Worm (Caenorhabditis elegans) whole organism, midembryonic: Measurements from ENCODE around the gene lgc-48.

Source experiments
- T22C8.4 ChIP-seq: fragments of 200-800 bp; sonication (Bioruptor generic); IDR thresholded peaks from 2 replicates; pipeline ENCODE4 v1.3.6; 2022; ENCODE audit warnings: missing genetic modification characterization, missing compliant biosample characterization
- cog-1 ChIP-seq: sonication (generic microtip); optimal IDR thresholded peaks from 2 replicates; lab custom pipeline; 2016; ENCODE audit warnings: missing genetic modification characterization, missing compliant biosample characterization
- flt-1 ChIP-seq: fragments of 200-800 bp; sonication (Bioruptor generic); IDR thresholded peaks from 2 replicates; pipeline ENCODE4 v1.3.6; 2022; ENCODE audit warnings: missing genetic modification characterization, missing compliant biosample characterization
- klf-2 ChIP-seq: fragments of 200-800 bp; sonication (Bioruptor generic); conservative IDR thresholded peaks from 2 replicates; pipeline ENCODE4 v1.3.6; 2022; ENCODE audit warnings: missing genetic modification reagents, missing genetic modification characterization, missing compliant biosample characterization
- med-1 ChIP-seq: sonication (generic microtip); optimal IDR thresholded peaks from 2 replicates; lab custom pipeline; 2017; ENCODE audit warnings: missing genetic modification characterization, mild to moderate bottlenecking, missing compliant biosample characterization, antibody characterized with exemption, missing genetic modification reagents; ENCODE audit not compliant: insufficient read depth
- ref-1 ChIP-seq: fragments of 200-800 bp; sonication (Bioruptor generic); conservative IDR thresholded peaks from 2 replicates; pipeline ENCODE4 v1.3.6; 2022; ENCODE audit warnings: missing genetic modification reagents, missing genetic modification characterization, missing compliant biosample characterization
- tab-1 ChIP-seq: fragments of 200-800 bp; sonication (Bioruptor generic); IDR thresholded peaks from 2 replicates; pipeline ENCODE4 v1.3.6; 2022; ENCODE audit warnings: missing genetic modification characterization, missing compliant biosample characterization
- ztf-23 ChIP-seq: fragments of 200-800 bp; sonication (Bioruptor generic); IDR thresholded peaks from 2 replicates; pipeline ENCODE4 v1.3.6; 2022; ENCODE audit warnings: missing genetic modification reagents, missing genetic modification characterization, missing compliant biosample characterization
- ztf-29 ChIP-seq: fragments of 200-800 bp; sonication (Bioruptor generic); IDR thresholded peaks from 2 replicates; pipeline ENCODE4 v1.3.6; 2022; ENCODE audit warnings: missing genetic modification reagents, missing genetic modification characterization, missing compliant biosample characterization

Gene lgc-48

DNA sequence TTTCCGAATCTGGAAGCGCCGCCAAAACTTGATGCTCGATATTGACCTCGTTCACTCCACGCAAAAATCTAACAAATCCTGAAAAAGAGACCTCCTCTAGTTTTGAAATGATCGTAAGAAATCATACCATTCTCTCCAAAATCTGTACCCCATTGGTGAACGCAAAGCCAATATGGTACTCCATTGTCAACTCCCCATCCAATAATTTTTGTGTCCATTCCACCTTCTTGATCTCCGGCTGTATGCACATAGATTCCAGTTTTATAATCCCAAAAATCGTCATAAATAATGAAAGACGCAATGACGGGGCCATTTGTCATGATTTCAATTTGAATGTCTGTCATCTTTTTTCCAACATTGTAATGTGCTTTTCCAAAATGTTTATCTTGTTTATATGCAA lies 16.2 kb downstream of the lgc-48 start:
- TF ChIP-seq med-1 (no peak), klf-2 (GFP tag; lab: Robert Waterston, UW) (no peak), tab-1 (no peak), cog-1 (no peak), ztf-29 (no peak), ref-1 (GFP tag; lab: Robert Waterston, UW) (no peak), ztf-23 (GFP tag; lab: Robert Waterston, UW) (no peak), T22C8.4 (GFP tag; lab: Robert Waterston, UW) (no peak), flt-1 (GFP tag; lab: Robert Waterston, UW) (no peak)

DNA sequence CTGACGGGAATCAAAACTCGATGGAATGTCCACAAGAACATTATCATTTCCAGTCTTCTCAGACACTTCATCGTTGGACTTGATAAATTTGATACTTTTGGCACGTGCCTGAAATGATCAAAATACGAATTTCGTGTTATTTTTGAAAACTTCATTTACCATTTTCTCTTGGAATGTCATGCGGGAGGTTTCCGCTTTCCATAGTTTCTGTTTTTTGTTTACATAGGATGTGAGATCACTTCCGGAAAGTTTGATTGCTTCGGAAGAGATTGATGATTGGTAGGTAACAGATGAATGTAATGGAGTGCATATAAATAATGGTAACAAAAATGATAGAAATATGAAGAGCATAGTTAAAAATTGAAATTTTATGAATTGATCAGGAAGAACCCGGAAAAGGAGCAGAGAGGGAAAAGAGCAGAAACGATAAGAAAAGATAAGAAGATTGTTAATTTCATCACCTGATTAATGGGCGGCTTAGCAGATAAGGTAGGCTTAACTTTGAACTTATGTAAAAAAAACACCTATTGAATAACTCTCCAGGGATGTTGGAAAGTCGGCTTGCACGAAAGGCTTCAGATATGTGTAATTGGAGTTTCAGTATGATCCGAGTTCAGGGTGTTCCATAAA lies 17.7 kb downstream of the lgc-48 start, which contains the start of gene F32H5.1:
Gene F32H5.1, minus strand, starts transcription at position 386 of the 630 bp plus-strand sequence.
- TF ChIP-seq ref-1 (GFP tag; lab: Robert Waterston, UW): no peak
- TF ChIP-seq cog-1: no peak
- TF ChIP-seq med-1: no peak
- no peak for TF ChIP-seq klf-2 (GFP tag; lab: Robert Waterston, UW)
- TF ChIP-seq T22C8.4 (GFP tag; lab: Robert Waterston, UW): no peak
- TF ChIP-seq ztf-23 (GFP tag; lab: Robert Waterston, UW): no peak
- TF ChIP-seq tab-1: no peak
- TF ChIP-seq ztf-29: no peak
- no peak for TF ChIP-seq flt-1 (GFP tag; lab: Robert Waterston, UW)

DNA sequence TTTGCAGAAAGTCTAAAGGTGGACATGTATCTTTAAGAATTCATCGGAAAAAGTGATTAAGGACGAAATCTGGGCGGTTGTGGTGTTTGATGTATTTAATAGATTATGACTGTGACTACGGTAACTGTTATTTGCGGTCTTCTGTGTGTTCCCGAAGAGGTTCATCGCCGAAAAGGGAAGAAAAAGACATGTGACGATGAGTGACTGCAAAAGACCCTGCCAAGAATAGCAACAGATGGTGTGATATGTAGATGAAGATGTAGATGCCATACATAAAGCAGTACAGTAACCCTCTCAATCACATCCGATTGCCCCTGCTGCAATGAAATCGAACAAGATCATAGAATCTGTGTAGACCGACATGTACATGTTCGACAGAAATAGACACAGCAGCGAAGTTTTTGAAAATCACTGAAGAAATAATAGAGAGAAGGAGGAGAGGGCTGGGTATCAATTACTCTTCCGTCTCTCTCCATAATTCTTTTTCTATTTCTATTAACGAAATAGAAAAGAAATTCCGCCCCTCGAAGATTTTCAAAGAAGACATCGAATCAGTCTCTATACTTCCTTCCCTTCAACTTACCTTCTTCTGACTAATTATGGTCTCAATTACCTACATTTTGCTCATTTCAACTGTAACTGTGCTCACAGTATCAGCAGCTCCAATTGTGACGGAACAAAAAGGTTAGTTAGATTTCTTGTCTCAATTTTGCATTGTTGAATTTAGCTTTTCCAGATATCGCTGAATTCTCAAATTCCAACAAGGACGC lies 19.0 kb downstream of the lgc-48 start, which contains the start of gene F32H5.3:
Gene F32H5.3, plus strand, starts transcription at position 513 of the 770 bp plus-strand sequence.
- TF ChIP-seq med-1 (no peak), T22C8.4 (GFP tag; lab: Robert Waterston, UW) (no peak), flt-1 (GFP tag; lab: Robert Waterston, UW) (no peak), klf-2 (GFP tag; lab: Robert Waterston, UW) (no peak), ztf-29 (no peak), ref-1 (GFP tag; lab: Robert Waterston, UW) (no peak), tab-1 (no peak), ztf-23 (GFP tag; lab: Robert Waterston, UW) (no peak), cog-1 (no peak)

DNA sequence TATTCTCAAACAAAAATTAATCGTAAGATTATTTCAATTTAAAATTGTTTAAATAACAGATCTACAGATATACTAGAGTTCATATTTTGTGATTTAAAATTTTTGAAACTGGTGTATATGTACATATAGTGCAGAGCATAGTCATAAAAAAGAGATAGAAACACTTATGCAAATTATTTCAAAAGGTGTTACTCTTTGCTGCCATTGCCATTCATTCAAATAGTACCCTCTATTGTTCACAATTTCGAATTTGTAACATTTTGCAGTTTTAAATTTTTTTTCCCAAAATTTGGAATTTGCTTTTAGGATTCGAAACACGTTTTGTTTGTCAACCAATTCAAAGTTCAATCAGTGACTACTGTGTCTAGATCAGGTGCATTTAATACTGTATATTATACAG lies 20.2 kb downstream of the lgc-48 start, which contains the start of gene F32H5.4:
Gene F32H5.4, plus strand, starts transcription at position 301 of the 400 bp plus-strand sequence.
- TF ChIP-seq cog-1: no peak
- TF ChIP-seq tab-1: no peak
- TF ChIP-seq ref-1 (GFP tag; lab: Robert Waterston, UW): no peak
- TF ChIP-seq ztf-29: no peak
- TF ChIP-seq ztf-23 (GFP tag; lab: Robert Waterston, UW): no peak
- no peak for TF ChIP-seq T22C8.4 (GFP tag; lab: Robert Waterston, UW)
- no peak for TF ChIP-seq klf-2 (GFP tag; lab: Robert Waterston, UW)
- TF ChIP-seq med-1: no peak
- TF ChIP-seq flt-1 (GFP tag; lab: Robert Waterston, UW): no peak

DNA sequence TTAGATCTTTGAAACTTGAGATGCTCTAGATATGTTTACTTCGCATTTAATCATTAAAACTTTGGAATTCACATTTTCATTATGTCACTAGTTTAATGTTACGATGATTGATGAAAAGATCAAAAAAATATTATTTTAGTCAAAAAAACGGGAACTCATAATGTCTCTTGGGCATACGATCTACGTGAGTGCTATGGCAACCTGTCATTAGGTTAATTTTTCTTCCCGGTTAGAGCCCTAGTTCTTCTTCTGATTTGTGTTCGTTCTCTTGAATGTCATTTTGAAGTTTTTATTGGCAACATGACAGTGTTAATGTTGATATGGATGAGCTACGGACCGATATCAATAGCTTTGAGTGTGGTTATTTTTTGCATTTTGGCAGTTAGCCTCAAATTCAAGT lies 23.4 kb downstream of the lgc-48 start, which contains the start of gene srg-46:
Gene srg-46, plus strand, starts transcription at position 301 of the 400 bp plus-strand sequence.
- TF ChIP-seq klf-2 (GFP tag; lab: Robert Waterston, UW): no peak
- no peak for TF ChIP-seq ref-1 (GFP tag; lab: Robert Waterston, UW)
- TF ChIP-seq ztf-23 (GFP tag; lab: Robert Waterston, UW): no peak

DNA sequence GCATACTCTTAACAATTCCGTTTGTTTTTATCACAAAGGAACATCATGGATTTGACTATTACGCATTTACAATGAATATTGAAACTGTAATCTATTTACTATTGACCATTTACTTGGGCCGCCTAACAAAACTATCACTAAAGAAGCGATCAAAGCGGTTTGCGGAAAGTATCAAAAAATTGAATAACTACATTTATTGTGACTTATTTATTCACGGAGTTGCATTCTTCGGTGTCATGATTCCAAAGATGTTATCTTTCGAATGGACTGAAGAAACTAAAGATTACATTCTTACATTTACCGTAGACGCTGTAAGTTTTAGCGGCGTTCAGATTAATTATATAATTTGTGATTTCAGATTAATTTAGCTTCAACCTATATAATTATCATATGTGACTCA lies 24.2 kb downstream of the lgc-48 start:
- TF ChIP-seq ztf-29 (no peak), klf-2 (GFP tag; lab: Robert Waterston, UW) (no peak), flt-1 (GFP tag; lab: Robert Waterston, UW) (no peak), cog-1 (no peak), med-1 (no peak), ref-1 (GFP tag; lab: Robert Waterston, UW) (no peak), ztf-23 (GFP tag; lab: Robert Waterston, UW) (no peak), tab-1 (no peak), T22C8.4 (GFP tag; lab: Robert Waterston, UW) (no peak)

DNA sequence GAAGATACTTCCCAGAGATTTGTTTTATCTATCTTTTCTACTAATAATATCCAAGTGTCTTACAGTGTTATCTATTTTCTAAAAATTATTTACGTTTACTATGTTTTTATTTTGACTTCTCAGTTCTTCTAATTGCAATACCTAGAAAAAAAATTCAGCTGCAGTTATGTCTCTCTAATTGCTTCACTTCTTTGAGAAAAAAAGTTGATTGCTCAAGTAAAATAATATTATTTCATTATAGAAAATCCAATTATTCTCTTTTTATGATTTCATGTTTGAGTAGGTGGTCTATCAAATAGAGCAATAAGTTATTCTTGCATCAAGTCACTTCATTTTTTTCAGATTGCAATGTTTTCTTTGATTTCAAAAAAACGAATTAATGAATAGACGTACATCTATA lies 26.4 kb downstream of the lgc-48 start:
- TF ChIP-seq med-1: no peak
- TF ChIP-seq flt-1 (GFP tag; lab: Robert Waterston, UW): no peak
- no peak for TF ChIP-seq klf-2 (GFP tag; lab: Robert Waterston, UW)
- TF ChIP-seq tab-1: no peak
- no peak for TF ChIP-seq cog-1
- TF ChIP-seq ztf-29: no peak
- TF ChIP-seq ztf-23 (GFP tag; lab: Robert Waterston, UW): no peak
- TF ChIP-seq ref-1 (GFP tag; lab: Robert Waterston, UW): no peak
- TF ChIP-seq T22C8.4 (GFP tag; lab: Robert Waterston, UW): no peak

DNA sequence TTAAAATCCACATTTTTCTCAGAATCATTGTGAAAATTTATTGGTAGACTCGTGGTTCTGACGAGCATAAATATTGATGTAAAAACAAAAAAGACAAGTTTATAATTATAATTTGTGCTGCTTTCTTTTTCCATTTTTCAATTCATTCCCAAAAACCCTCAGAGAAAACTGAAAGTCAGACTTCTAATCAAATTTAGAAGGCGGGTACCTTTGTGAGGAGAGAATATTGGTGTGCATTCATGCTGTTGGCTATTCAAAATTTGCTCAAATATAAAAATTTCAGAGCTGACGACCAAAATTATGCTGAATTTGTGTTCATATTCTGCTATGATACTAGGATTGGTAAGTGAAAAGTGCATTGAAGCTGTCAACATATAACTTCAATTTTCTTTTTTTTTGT lies 27.0 kb downstream of the lgc-48 start, which contains the start of gene srx-125:
Gene srx-125, plus strand, starts transcription at position 301 of the 400 bp plus-strand sequence.
- TF ChIP-seq flt-1 (GFP tag; lab: Robert Waterston, UW) (no peak), med-1 (no peak), ztf-23 (GFP tag; lab: Robert Waterston, UW) (no peak), ref-1 (GFP tag; lab: Robert Waterston, UW) (no peak), klf-2 (GFP tag; lab: Robert Waterston, UW) (no peak), ztf-29 (no peak), cog-1 (no peak), T22C8.4 (GFP tag; lab: Robert Waterston, UW) (no peak), tab-1 (no peak)

DNA sequence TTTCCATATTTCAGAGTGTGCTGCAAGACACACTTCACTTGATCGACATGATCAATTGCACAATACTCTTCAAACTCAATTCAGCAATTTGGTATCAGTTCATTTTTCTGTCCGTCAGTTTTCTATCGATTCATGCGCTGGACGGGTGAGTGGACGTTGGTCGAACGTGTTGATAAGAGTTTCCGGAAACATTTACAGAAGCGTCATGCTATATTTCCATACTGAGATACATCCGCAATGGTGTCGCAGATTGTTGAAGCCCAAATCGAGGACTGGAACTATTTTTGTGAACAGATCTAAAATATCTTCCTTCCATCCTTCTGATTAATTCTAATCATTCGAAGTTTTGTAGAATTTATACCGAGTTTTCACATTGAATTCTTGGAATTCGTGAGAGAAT lies 29.6 kb downstream of the lgc-48 start:
- no peak for TF ChIP-seq ref-1 (GFP tag; lab: Robert Waterston, UW)
- TF ChIP-seq ztf-23 (GFP tag; lab: Robert Waterston, UW): no peak
- no peak for TF ChIP-seq klf-2 (GFP tag; lab: Robert Waterston, UW)
- TF ChIP-seq ztf-29: no peak
- no peak for TF ChIP-seq tab-1
- no peak for TF ChIP-seq cog-1
- TF ChIP-seq med-1: no peak
- TF ChIP-seq T22C8.4 (GFP tag; lab: Robert Waterston, UW): no peak
- no peak for TF ChIP-seq flt-1 (GFP tag; lab: Robert Waterston, UW)
